Worm (Caenorhabditis elegans): Measurements from ENCODE around the gene snf-3.

Gene snf-3

ce11 chrII:1084899-1085298 lies 6.9 kb upstream of the snf-3 start:
- no peak for TF ChIP-seq pqm-1 (tag; optimal IDR thresholded peaks at IDR 0.05)
- TF ChIP-seq unc-3 (GFP tag; conservative IDR thresholded peaks at IDR 0.05) = no peak
- no peak for TF ChIP-seq unc-3 (tag; optimal IDR thresholded peaks at IDR 0.05)
- no peak for TF ChIP-seq madf-2 (tag; optimal IDR thresholded peaks at IDR 0.05)
- TF ChIP-seq unc-55 (GFP tag; optimal IDR thresholded peaks at IDR 0.05) = peak; percentile 44
- TF ChIP-seq hlh-8 (tag; optimal IDR thresholded peaks at IDR 0.05) = no peak
- TF ChIP-seq ceh-14 (tag; optimal IDR thresholded peaks at IDR 0.05) = no peak
- no peak for TF ChIP-seq eyg-1 (tag; optimal IDR thresholded peaks at IDR 0.05)
- no peak for TF ChIP-seq sdc-2 (tag; optimal IDR thresholded peaks at IDR 0.05)
- TF ChIP-seq pax-1 (tag; optimal IDR thresholded peaks at IDR 0.05) = no peak
- TF ChIP-seq ceh-34 (tag; optimal IDR thresholded peaks at IDR 0.05) = no peak
- no peak for TF ChIP-seq hlh-6 (tag; optimal IDR thresholded peaks at IDR 0.05)
- TF ChIP-seq sox-4 (tag; optimal IDR thresholded peaks at IDR 0.05) = no peak
- TF ChIP-seq nfya-1 (tag; optimal IDR thresholded peaks at IDR 0.05) = peak; percentile 41
- no peak for TF ChIP-seq zip-5 (tag; optimal IDR thresholded peaks at IDR 0.05)
- no peak for TF ChIP-seq fkh-6 (tag; optimal IDR thresholded peaks at IDR 0.05)
- TF ChIP-seq unc-42 (tag; optimal IDR thresholded peaks at IDR 0.05) = no peak
- TF ChIP-seq fax-1 (tag; optimal IDR thresholded peaks at IDR 0.05) = no peak
- no peak for TF ChIP-seq ama-1 (optimal IDR thresholded peaks at IDR 0.05)
- peak; percentile 2 for TF ChIP-seq tbx-2 (tag; optimal IDR thresholded peaks at IDR 0.05)
- TF ChIP-seq F13H6.1 (tag; optimal IDR thresholded peaks at IDR 0.05) = peak; percentile 27
- no peak for TF ChIP-seq pha-2 (tag; optimal IDR thresholded peaks at IDR 0.05)
- peak; percentile 8 for TF ChIP-seq ceh-18 (tag; optimal IDR thresholded peaks at IDR 0.05)

- TF ChIP-seq lin-11 (tag; optimal IDR thresholded peaks at IDR 0.05) (no peak), unc-3 (GFP tag; conservative IDR thresholded peaks at IDR 0.05) (no peak), unc-3 (tag; optimal IDR thresholded peaks at IDR 0.05) (no peak), madf-2 (tag; optimal IDR thresholded peaks at IDR 0.05) (no peak), fkh-10 (GFP tag; optimal IDR thresholded peaks at IDR 0.05) (no peak), ceh-22 (tag; optimal IDR thresholded peaks at IDR 0.05) (no peak), ceh-19 (GFP tag; optimal IDR thresholded peaks at IDR 0.05) (no peak), fkh-6 (tag; optimal IDR thresholded peaks at IDR 0.05) (no peak), rnt-1 (tag; optimal IDR thresholded peaks at IDR 0.05) (no peak), pros-1 (tag; optimal IDR thresholded peaks at IDR 0.05) (no peak)
These were observed 6.3 kb upstream of the snf-3 start for ce11 chrII:1085546-1085945.

- no peak for TF ChIP-seq ceh-2 (tag; optimal IDR thresholded peaks at IDR 0.05)
- TF ChIP-seq unc-42 (tag; optimal IDR thresholded peaks at IDR 0.05) = no peak
- TF ChIP-seq Y22D7AL.16 (tag; optimal IDR thresholded peaks at IDR 0.05) = no peak
- no peak for TF ChIP-seq fax-1 (tag; optimal IDR thresholded peaks at IDR 0.05)
- no peak for TF ChIP-seq hlh-8 (tag; optimal IDR thresholded peaks at IDR 0.05)
- no peak for TF ChIP-seq ceh-9 (tag; optimal IDR thresholded peaks at IDR 0.05)
- no peak for TF ChIP-seq pax-1 (tag; optimal IDR thresholded peaks at IDR 0.05)
- TF ChIP-seq ceh-30 (tag; optimal IDR thresholded peaks at IDR 0.05) = no peak
- TF ChIP-seq tbx-2 (tag; optimal IDR thresholded peaks at IDR 0.05) = no peak
- no peak for TF ChIP-seq ahr-1 (tag; optimal IDR thresholded peaks at IDR 0.05)
- TF ChIP-seq ceh-6 (GFP tag; optimal IDR thresholded peaks at IDR 0.05) = no peak
- TF ChIP-seq sox-2 (GFP tag; IDR thresholded peaks at IDR 0.05) = no peak
- TF ChIP-seq rnt-1 (tag; optimal IDR thresholded peaks at IDR 0.05) = no peak
- TF ChIP-seq npax-4 (tag; optimal IDR thresholded peaks at IDR 0.05) = no peak
- no peak for TF ChIP-seq pat-9 (tag; optimal IDR thresholded peaks at IDR 0.05)
- TF ChIP-seq ceh-45 (GFP tag; IDR thresholded peaks at IDR 0.05) = no peak
- TF ChIP-seq pha-2 (tag; optimal IDR thresholded peaks at IDR 0.05) = no peak
- TF ChIP-seq hlh-6 (tag; optimal IDR thresholded peaks at IDR 0.05) = no peak
- no peak for TF ChIP-seq ama-1 (optimal IDR thresholded peaks at IDR 0.05)
- no peak for TF ChIP-seq nfya-1 (tag; optimal IDR thresholded peaks at IDR 0.05)
These were observed 5.3 kb upstream of the snf-3 start for ce11 chrII:1086479-1086878.
